Worm (Caenorhabditis elegans) whole organism, L1 larva: ENCODE data around the gene hex-3.

Source experiments
- dpl-1 ChIP-seq, 3 experiments: fragments of 150-350 bp in 2 of 3; sonication (generic microtip) in 1 of 3; optimal IDR thresholded peaks; 2 replicates each; lab custom pipeline; 2014 to 2017; ENCODE audit warnings: missing biosample characterization in 3 of 3, missing genetic modification characterization in 3 of 3, missing genetic modification reagents in 3 of 3
- swsn-7 ChIP-seq: sonication (generic microtip); optimal IDR thresholded peaks from 2 replicates; lab custom pipeline; 2016; ENCODE audit warnings: missing genetic modification characterization, missing compliant biosample characterization
- unc-130 ChIP-seq: fragments of 150-350 bp; optimal IDR thresholded peaks from 2 replicates; lab custom pipeline; 2017; ENCODE audit warnings: missing biosample characterization, missing genetic modification characterization, inconsistent platforms

DNA sequence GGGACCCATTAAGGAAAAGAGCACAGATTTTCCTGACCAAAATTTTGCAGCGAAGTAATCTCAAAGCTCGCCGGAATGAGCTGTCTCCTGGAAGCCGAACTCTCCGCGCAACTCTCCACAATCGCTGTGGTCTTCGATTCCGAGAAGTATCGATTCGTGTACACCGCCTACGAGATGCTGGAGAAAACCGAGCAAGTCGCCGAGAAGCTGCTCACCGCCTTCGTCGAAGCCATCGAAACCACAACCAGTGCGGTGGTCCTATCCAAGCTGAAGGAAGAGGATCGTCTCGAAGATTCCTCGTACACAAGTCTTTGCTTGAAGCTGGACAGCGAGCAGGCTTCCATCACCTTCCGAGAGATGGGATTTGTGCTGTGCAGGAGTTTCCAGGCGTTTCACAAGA is 21.8 kb downstream of the hex-3 start:
- no peak for TF ChIP-seq unc-130 (tag; lab: Kevin White, UChicago)
- no peak for TF ChIP-seq dpl-1 (GFP tag; optimal IDR thresholded peaks at IDR 0.05; lab: Kevin White, UChicago)
- no peak for TF ChIP-seq swsn-7
